Worm (Caenorhabditis elegans): Measurements from ENCODE around the gene F25B4.7.

- TF ChIP-seq dao-5 (tag; optimal IDR thresholded peaks at IDR 0.05), result no peak
- TF ChIP-seq him-1 (tag; optimal IDR thresholded peaks at IDR 0.05), result no peak
- TF ChIP-seq W03F9.2 (tag; optimal IDR thresholded peaks at IDR 0.05), result no peak
These were observed 9.1 kb downstream of the F25B4.7 start for ce11 chrV:5677947-5678346.
